Fruit fly (Drosophila melanogaster) whole organism: ENCODE measurements around the gene Eip78C.
A peak's percentile ranks its signal among the peaks of the same experiment; 100 is the strongest.

Experiments used
- CG8478 ChIP-seq: fragments of >200 bp; optimal IDR thresholded peaks from 2 replicates; lab custom pipeline; 2018; ENCODE audit warnings: inconsistent platforms
- Dll ChIP-seq: fragments of >200 bp; optimal IDR thresholded peaks from 2 replicates; lab custom pipeline; 2017
- EcR ChIP-seq, 2 experiments: fragments of >200 bp; optimal IDR thresholded peaks; 2 replicates each; lab custom pipeline; 2017; ENCODE audit warnings: missing biosample characterization in 2 of 2, missing genetic modification characterization in 2 of 2, missing genetic modification reagents in 2 of 2
- pan ChIP-seq: fragments of >200 bp; optimal IDR thresholded peaks from 2 replicates; lab custom pipeline; 2017
- psq ChIP-seq: fragments of >200 bp; optimal IDR thresholded peaks from 2 replicates; lab custom pipeline; 2017
- usp ChIP-seq: fragments of >200 bp; optimal IDR thresholded peaks from 2 replicates; lab custom pipeline; 2017; ENCODE audit warnings: missing biosample characterization, missing genetic modification characterization, mixed read lengths

DNA sequence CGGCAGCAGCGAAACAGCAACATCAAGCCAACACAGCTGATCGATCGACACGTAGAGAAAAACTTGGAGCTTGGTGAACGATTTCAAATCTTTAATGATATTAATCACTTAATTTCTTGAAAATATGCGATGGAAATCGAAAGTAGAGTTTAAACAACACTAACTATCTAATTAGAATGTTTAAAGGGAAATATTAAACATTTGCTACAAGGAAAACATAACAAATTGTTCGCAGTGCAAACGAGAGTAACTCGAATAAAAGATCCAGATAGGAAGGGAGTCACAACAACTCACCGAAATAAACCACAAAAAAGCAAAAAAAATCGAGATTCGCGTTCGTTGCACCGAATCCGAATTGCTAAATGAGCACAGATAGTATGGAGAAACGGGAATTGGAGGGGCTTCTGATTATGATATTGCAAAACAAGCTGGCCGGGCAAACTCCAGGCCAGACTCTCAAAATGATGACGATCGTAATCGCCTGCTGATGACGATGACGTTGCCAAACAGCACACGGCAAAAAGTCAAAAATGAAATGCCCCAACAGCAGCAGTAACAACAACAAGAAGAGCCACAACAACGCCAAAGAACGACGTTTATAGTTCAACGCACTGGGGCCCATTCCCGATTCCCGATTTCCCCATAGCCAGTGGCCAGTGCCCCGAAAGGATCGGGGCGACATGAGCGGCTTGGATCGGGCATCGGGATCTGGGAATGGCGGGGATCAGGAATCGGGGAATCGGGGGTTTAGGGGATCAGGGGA lies 27.5 kb downstream of the Eip78C start:
- TF ChIP-seq psq (lab: Kevin White, UChicago) (no peak), Dll (lab: Kevin White, UChicago) (no peak), pan (lab: Kevin White, UChicago) (no peak), usp (GFP tag; lab: Kevin White, UChicago) (no peak), EcR (GFP tag; optimal IDR thresholded peaks at IDR 0.05; lab: Kevin White, UChicago) (peak; percentile 94 to 95), CG8478 (no peak)
